Fruit fly (Drosophila melanogaster) whole organism, embryonic: ENCODE data around the gene CG10317.

Experiments used
- CG14050 ChIP-seq: fragments of 200-800 bp; sonication (Bioruptor generic); IDR thresholded peaks from 3 replicates; pipeline ENCODE4 v1.3.6; 2022; ENCODE audit warnings: missing biosample characterization, missing genetic modification characterization
- CG14441 ChIP-seq: fragments of 200-800 bp; sonication (Bioruptor generic); IDR thresholded peaks from 2 replicates; pipeline ENCODE4 v1.3.6; 2022; ENCODE audit warnings: missing biosample characterization, missing genetic modification characterization
- CG14860 ChIP-seq: fragments of 200-800 bp; sonication (Bioruptor generic); IDR thresholded peaks from 3 replicates; pipeline ENCODE4 v1.3.6; 2022; ENCODE audit warnings: missing biosample characterization, missing genetic modification characterization; ENCODE audit not compliant: partially characterized antibody
- CG1529 ChIP-seq: fragments of 200-800 bp; sonication (Bioruptor generic); optimal IDR thresholded peaks from 3 replicates; lab custom pipeline; 2018; ENCODE audit warnings: missing biosample characterization, missing genetic modification characterization
- CG1603 ChIP-seq: fragments of 200-800 bp; sonication (Bioruptor generic); optimal IDR thresholded peaks from 2 replicates; lab custom pipeline; 2019; ENCODE audit warnings: missing biosample characterization, mild to moderate bottlenecking, missing genetic modification characterization, moderate library complexity
- CG17568 ChIP-seq: fragments of 200-800 bp; sonication (Bioruptor generic); optimal IDR thresholded peaks from 2 replicates; lab custom pipeline; 2018; ENCODE audit warnings: missing biosample characterization, mild to moderate bottlenecking, missing genetic modification characterization, moderate library complexity
- CG4360 ChIP-seq: fragments of 200-800 bp; sonication (Bioruptor generic); IDR thresholded peaks from 2 replicates; pipeline ENCODE4 v1.3.6; 2022; ENCODE audit warnings: missing biosample characterization, missing genetic modification characterization
- CG4404 ChIP-seq: fragments of 200-800 bp; sonication (Bioruptor generic); IDR thresholded peaks from 2 replicates; pipeline ENCODE4 v1.3.6; 2022; ENCODE audit warnings: missing biosample characterization, missing genetic modification characterization
- CG9932 ChIP-seq: fragments of 200-800 bp; sonication (Bioruptor generic); IDR thresholded peaks from 2 replicates; pipeline ENCODE4 v1.3.6; 2022; ENCODE audit warnings: missing biosample characterization, missing genetic modification characterization
- D ChIP-seq, 2 experiments: fragments of 200-800 bp in 1 of 2; fragments of >200 bp in 1 of 2; sonication (Bioruptor generic) in 1 of 2; optimal IDR thresholded peaks; 2 replicates in 1 of 2; 3 replicates in 1 of 2; lab custom pipeline; 2017; ENCODE audit warnings: mild to moderate bottlenecking in 1 of 2, missing biosample characterization in 1 of 2, missing genetic modification characterization in 1 of 2, missing genetic modification reagents in 1 of 2
- Ets65A ChIP-seq: fragments of 200-800 bp; sonication (Bioruptor generic); peaks from one replicate; lab custom pipeline; 2016; ENCODE audit warnings: missing biosample characterization, missing genetic modification characterization
- GATAe ChIP-seq: fragments of 200-800 bp; sonication (Bioruptor generic); conservative IDR thresholded peaks from 2 replicates; pipeline ENCODE4 v1.3.6; 2022; ENCODE audit warnings: missing biosample characterization, missing genetic modification characterization
- Hr39 ChIP-seq: fragments of >200 bp; optimal IDR thresholded peaks from 2 replicates; lab custom pipeline; 2017
- Kr ChIP-seq: fragments of 200-800 bp; sonication (Bioruptor generic); optimal IDR thresholded peaks from 2 replicates; lab custom pipeline; 2017; ENCODE audit warnings: missing biosample characterization, mild to moderate bottlenecking, missing genetic modification characterization
- Lhr ChIP-seq: fragments of 200-800 bp; sonication (Bioruptor generic); optimal IDR thresholded peaks from 3 replicates; lab custom pipeline; 2017; ENCODE audit warnings: mild to moderate bottlenecking, missing biosample characterization, missing genetic modification reagents, missing genetic modification characterization
- Lim3 ChIP-seq: fragments of 200-800 bp; sonication (Bioruptor generic); IDR thresholded peaks from 2 replicates; pipeline ENCODE4 v1.3.6; 2022; ENCODE audit warnings: missing biosample characterization, missing genetic modification characterization
- MBD-R2 ChIP-seq: fragments of 200-800 bp; sonication (Bioruptor generic); IDR thresholded peaks from 2 replicates; pipeline ENCODE4 v1.3.6; 2022; ENCODE audit warnings: missing biosample characterization, missing genetic modification characterization
- Nf-YB ChIP-seq: fragments of 200-800 bp; sonication (Bioruptor generic); optimal IDR thresholded peaks from 3 replicates; lab custom pipeline; 2019; ENCODE audit warnings: missing biosample characterization, mild to moderate bottlenecking, missing genetic modification characterization, moderate library complexity
- Nf-YC ChIP-seq: fragments of 200-800 bp; optimal IDR thresholded peaks from 3 replicates; lab custom pipeline; 2019; ENCODE audit warnings: missing biosample characterization, mild to moderate bottlenecking, missing genetic modification characterization, moderate library complexity
- NfI ChIP-seq: fragments of 200-800 bp; sonication (Bioruptor generic); optimal IDR thresholded peaks from 3 replicates; lab custom pipeline; 2018; ENCODE audit warnings: missing biosample characterization, mild to moderate bottlenecking, missing genetic modification characterization, moderate library complexity
- Sox100B ChIP-seq: fragments of 200-800 bp; sonication (Bioruptor generic); optimal IDR thresholded peaks from 3 replicates; lab custom pipeline; 2018; ENCODE audit warnings: missing biosample characterization, mild to moderate bottlenecking, missing genetic modification characterization
- cato ChIP-seq: fragments of 200-800 bp; sonication (Bioruptor generic); optimal IDR thresholded peaks from 2 replicates; lab custom pipeline; 2016; ENCODE audit warnings: missing biosample characterization, missing genetic modification characterization, borderline replicate concordance
- cg ChIP-seq: fragments of 200-800 bp; sonication (Bioruptor generic); optimal IDR thresholded peaks from 3 replicates; lab custom pipeline; 2019; ENCODE audit warnings: missing biosample characterization, mild to moderate bottlenecking, missing genetic modification characterization, moderate library complexity
- crol ChIP-seq: fragments of 200-800 bp; sonication (Bioruptor generic); IDR thresholded peaks from 2 replicates; pipeline ENCODE4 v1.3.6; 2022; ENCODE audit warnings: missing biosample characterization, missing genetic modification characterization
- esg ChIP-seq: fragments of 200-800 bp; sonication (Bioruptor generic); conservative IDR thresholded peaks from 2 replicates; pipeline ENCODE4 v1.3.6; 2022; ENCODE audit warnings: missing biosample characterization, missing genetic modification characterization
- eve ChIP-seq, 2 experiments: fragments of >200 bp; optimal IDR thresholded peaks; 2 replicates each; lab custom pipeline; 2017; ENCODE audit warnings: missing biosample characterization in 2 of 2, missing genetic modification characterization in 2 of 2
- hb ChIP-seq: fragments of 200-800 bp; sonication (Bioruptor generic); IDR thresholded peaks from 3 replicates; pipeline ENCODE4 v1.3.6; 2022; ENCODE audit warnings: missing biosample characterization, missing genetic modification characterization; ENCODE audit not compliant: partially characterized antibody
- her ChIP-seq: fragments of 200-800 bp; sonication (Bioruptor generic); optimal IDR thresholded peaks from 2 replicates; lab custom pipeline; 2016; ENCODE audit warnings: missing biosample characterization, missing genetic modification characterization
- ind ChIP-seq: fragments of 200-800 bp; sonication (Bioruptor generic); optimal IDR thresholded peaks from 3 replicates; lab custom pipeline; 2016; ENCODE audit warnings: missing biosample characterization, missing genetic modification characterization
- insv ChIP-seq, 2 experiments: fragments of 200-800 bp; sonication (Bioruptor generic); optimal IDR thresholded peaks; 3 replicates each; lab custom pipeline; 2016 to 2018; ENCODE audit warnings: missing biosample characterization in 2 of 2, missing genetic modification characterization in 2 of 2
- ken ChIP-seq: fragments of 200-800 bp; sonication (Bioruptor generic); IDR thresholded peaks from 3 replicates; pipeline ENCODE4 v1.3.6; 2022; ENCODE audit warnings: missing biosample characterization, missing genetic modification characterization
- nom ChIP-seq: fragments of 200-800 bp; sonication (Bioruptor generic); optimal IDR thresholded peaks from 2 replicates; lab custom pipeline; 2017; ENCODE audit warnings: missing biosample characterization, missing genetic modification characterization, mild to moderate bottlenecking, moderate library complexity, missing genetic modification reagents
- pan ChIP-seq, 4 experiments: fragments of >200 bp in 3 of 4; fragments of 200-800 bp in 1 of 4; sonication (Bioruptor generic) in 1 of 4; optimal IDR thresholded peaks in 3 of 4; IDR thresholded peaks in 1 of 4; 2 replicates each; pipeline versions ENCODE4 v1.3.6 to Lab custom; 2017 to 2022; ENCODE audit warnings: missing biosample characterization in 2 of 4, missing genetic modification characterization in 2 of 4, mixed read lengths in 1 of 4
- pros ChIP-seq: fragments of 200-800 bp; sonication (Bioruptor generic); optimal IDR thresholded peaks from 3 replicates; lab custom pipeline; 2019; ENCODE audit warnings: missing biosample characterization, mild to moderate bottlenecking, missing genetic modification characterization, moderate library complexity
- row ChIP-seq: fragments of 200-800 bp; sonication (Bioruptor generic); IDR thresholded peaks from 3 replicates; pipeline ENCODE4 v1.3.6; 2022; ENCODE audit warnings: missing biosample characterization, missing genetic modification characterization
- seq ChIP-seq: fragments of 200-800 bp; sonication (Bioruptor generic); IDR thresholded peaks from 2 replicates; pipeline ENCODE4 v1.3.6; 2022; ENCODE audit warnings: missing biosample characterization, missing genetic modification characterization
- sob ChIP-seq: fragments of 200-800 bp; sonication (Bioruptor generic); IDR thresholded peaks from 2 replicates; pipeline ENCODE4 v1.3.6; 2022; ENCODE audit warnings: missing biosample characterization, missing genetic modification characterization
- tll ChIP-seq, 2 experiments: fragments of 200-800 bp in 1 of 2; fragments of >200 bp in 1 of 2; sonication (Bioruptor generic) in 1 of 2; optimal IDR thresholded peaks; 2 replicates each; lab custom pipeline; 2017 to 2019; ENCODE audit warnings: missing biosample characterization in 2 of 2, missing genetic modification characterization in 2 of 2, mild to moderate bottlenecking in 1 of 2, moderate library complexity in 1 of 2
- tna ChIP-seq: fragments of 200-800 bp; sonication (Bioruptor generic); IDR thresholded peaks from 2 replicates; pipeline ENCODE4 v1.3.6; 2022; ENCODE audit warnings: missing biosample characterization, missing genetic modification characterization; ENCODE audit not compliant: partially characterized antibody
- twi ChIP-seq: fragments of 200-800 bp; optimal IDR thresholded peaks from 2 replicates; lab custom pipeline; 2019; ENCODE audit warnings: missing biosample characterization, mild to moderate bottlenecking, missing genetic modification characterization, moderate library complexity
- unc-4 ChIP-seq: fragments of 200-800 bp; sonication (Bioruptor generic); IDR thresholded peaks from 2 replicates; pipeline ENCODE4 v1.3.6; 2022; ENCODE audit warnings: missing biosample characterization, missing genetic modification characterization; ENCODE audit not compliant: partially characterized antibody
- zen ChIP-seq: fragments of 200-800 bp; sonication (Bioruptor generic); optimal IDR thresholded peaks from 3 replicates; lab custom pipeline; 2018; ENCODE audit warnings: missing biosample characterization, mild to moderate bottlenecking, missing genetic modification characterization, moderate library complexity

The CG10317 gene

dm6 chr3R:16403023-16403733, 32.8 kb upstream of the CG10317 start, which contains the start of gene ss (continued):
- TF ChIP-seq MBD-R2 (GFP tag; lab: Robert Waterston, UW) (no peak), ken (GFP tag; lab: Robert Waterston, UW) (no peak), pan (optimal IDR thresholded peaks at IDR 0.05; lab: Kevin White, UChicago) (no peak), pan (GFP tag; optimal IDR thresholded peaks at IDR 0.05 in 1 of 2, IDR thresholded peaks at IDR 0.05 in 1 of 2) (peak in 1 of 2 experiments; percentile 68), CG14860 (0 out of 3 replicates have a peak, but pooled peaks have one; percentile 32), Lhr (GFP tag; lab: Kevin White, UChicago) (no peak), CG9932 (GFP tag; lab: Robert Waterston, UW) (0 out of 2 replicates have a peak, but pooled peaks have one; percentile 9), tna (GFP tag; lab: Robert Waterston, UW) (0 out of 2 replicates have a peak, but pooled peaks have one; percentile 9), insv (GFP tag; optimal IDR thresholded peaks at IDR 0.05; lab: Kevin White, UChicago) (peak in 1 of 2 experiments; percentile 86), Hr39 (lab: Kevin White, UChicago) (peak; percentile 97)

DNA sequence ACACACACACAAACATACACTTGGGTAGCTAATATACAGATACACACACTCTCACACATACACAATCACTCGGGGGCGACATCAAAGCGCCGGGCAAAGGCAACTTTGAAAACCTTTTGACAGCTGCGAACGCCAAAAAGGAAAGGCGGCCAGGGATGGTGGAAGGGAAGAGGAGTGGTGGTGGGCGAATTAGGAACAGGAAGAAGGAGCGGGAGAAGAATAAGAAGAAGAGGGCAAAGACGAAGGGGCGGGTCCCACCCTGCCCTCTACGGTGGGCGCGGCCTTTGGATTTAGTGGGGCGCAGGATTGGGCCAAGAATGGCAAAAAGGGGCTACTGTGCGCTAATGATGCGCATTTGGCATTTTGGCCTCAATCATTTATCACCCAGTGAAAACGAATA, 26.2 kb upstream of the CG10317 start:
- TF ChIP-seq cg (GFP tag; lab: Kevin White, UChicago): peak; percentile 22
- TF ChIP-seq NfI (GFP tag; lab: Kevin White, UChicago): no peak
- peak; percentile 76 for TF ChIP-seq Nf-YC (tag; lab: Kevin White, UChicago)
- no peak for TF ChIP-seq CG4404 (GFP tag; lab: Robert Waterston, UW)
- peak; percentile 57 for TF ChIP-seq Nf-YB
- TF ChIP-seq seq (GFP tag; lab: Robert Waterston, UW): peak; percentile 31; the same call in 1 of the 2 replicates
- TF ChIP-seq Ets65A (GFP tag; lab: Kevin White, UChicago): peak; percentile 40
- peak; percentile 66; the same call in 1 of the 2 replicates for TF ChIP-seq crol (GFP tag; lab: Robert Waterston, UW)
- no peak for TF ChIP-seq nom (GFP tag; lab: Kevin White, UChicago)

DNA sequence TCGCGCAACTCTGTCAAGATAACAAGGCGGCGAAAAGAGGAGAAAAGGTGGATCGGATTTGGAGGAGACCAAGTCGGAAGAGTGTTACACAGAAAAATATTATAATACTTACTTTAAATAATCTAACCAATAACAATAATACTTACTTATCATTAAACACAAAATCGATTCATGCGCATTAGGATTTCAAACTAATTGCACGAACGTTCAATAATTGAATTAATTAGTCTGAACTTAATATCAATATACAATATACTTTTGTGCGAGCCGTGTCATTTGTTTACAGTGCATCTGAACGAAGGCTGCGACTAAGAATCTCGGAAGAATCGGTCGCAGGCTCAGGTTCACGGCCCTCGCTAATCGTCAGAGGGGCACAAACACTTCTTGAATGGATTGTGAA, 25.1 kb upstream of the CG10317 start:
- TF ChIP-seq sob (GFP tag; lab: Robert Waterston, UW) (no peak), Lim3 (GFP tag; lab: Robert Waterston, UW) (no peak), CG4360 (no peak), ind (GFP tag; lab: Kevin White, UChicago) (no peak), row (GFP tag; lab: Robert Waterston, UW) (no peak), GATAe (GFP tag; lab: Robert Waterston, UW) (no peak), Sox100B (GFP tag; lab: Kevin White, UChicago) (no peak)

- TF ChIP-seq CG14441 (GFP tag; lab: Robert Waterston, UW) (peak; percentile 20; the same call in 1 of the 2 replicates), CG14050 (no peak), cato (no peak)
Measured at dm6 chr3R:16394531-16394930, 24.2 kb upstream of the CG10317 start.

DNA sequence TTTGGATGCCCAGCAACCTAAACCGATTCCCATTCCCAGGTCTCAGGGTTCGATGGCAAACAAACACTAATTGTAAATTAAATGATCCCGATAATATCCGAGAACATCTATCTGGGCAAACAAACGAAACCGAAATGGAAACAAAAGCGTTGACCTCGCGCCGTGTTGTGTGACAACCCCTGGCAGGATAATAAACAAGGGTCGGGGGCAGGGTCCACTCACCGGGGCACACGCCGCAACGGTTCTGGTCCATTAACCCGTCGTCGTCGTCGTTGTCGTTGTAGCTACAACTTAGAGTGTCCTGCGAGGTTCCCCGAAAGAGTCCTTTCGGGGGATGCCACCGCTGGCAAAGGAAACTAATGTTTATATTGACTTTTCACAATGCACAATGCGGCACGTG, 18.8 kb upstream of the CG10317 start:
- TF ChIP-seq eve (GFP tag; optimal IDR thresholded peaks at IDR 0.05; lab: Kevin White, UChicago) (no peak), Ets65A (GFP tag; lab: Kevin White, UChicago) (peak; percentile 22), tll (GFP tag; optimal IDR thresholded peaks at IDR 0.05; lab: Kevin White, UChicago) (peak in 1 of 2 experiments; percentile 43), CG1603 (tag; lab: Kevin White, UChicago) (no peak), pros (GFP tag; lab: Kevin White, UChicago) (peak; percentile 25), NfI (GFP tag; lab: Kevin White, UChicago) (no peak), Kr (GFP tag; lab: Kevin White, UChicago) (no peak), CG1529 (GFP tag; lab: Kevin White, UChicago) (no peak), Hr39 (lab: Kevin White, UChicago) (no peak), D (optimal IDR thresholded peaks at IDR 0.05; lab: Kevin White, UChicago) (peak; percentile 82), D (GFP tag; optimal IDR thresholded peaks at IDR 0.05; lab: Kevin White, UChicago) (no peak), her (GFP tag; lab: Kevin White, UChicago) (no peak), zen (tag; lab: Kevin White, UChicago) (peak; percentile 51), unc-4 (GFP tag; lab: Robert Waterston, UW) (no peak), twi (tag; lab: Kevin White, UChicago) (no peak), hb (GFP tag; lab: Robert Waterston, UW) (no peak), CG17568 (GFP tag; lab: Kevin White, UChicago) (no peak), esg (GFP tag; lab: Robert Waterston, UW) (no peak)
